Worm (Caenorhabditis elegans) whole organism, L4/young adult: ENCODE results near the gene K02D3.2.

Source experiments
- W03F9.2 ChIP-seq: fragments of 150-350 bp; optimal IDR thresholded peaks from 2 replicates; lab custom pipeline; 2014; ENCODE audit warnings: missing biosample characterization, missing genetic modification characterization
- dao-5 ChIP-seq: sonication (generic microtip); optimal IDR thresholded peaks from 2 replicates; lab custom pipeline; 2016; ENCODE audit warnings: missing genotype, missing genetic modification characterization, moderate library complexity, missing compliant biosample characterization
- him-1 ChIP-seq: sonication (generic microtip); optimal IDR thresholded peaks from 2 replicates; lab custom pipeline; 2016; ENCODE audit warnings: missing genotype, missing genetic modification reagents, missing genetic modification characterization, missing compliant biosample characterization

The K02D3.2 gene

ce11 chrX:13711909-13712308 lies at the start of gene K02D3.2:
Gene K02D3.2 (minus strand): TSS chrX:13712009.
- TF ChIP-seq dao-5 (tag; lab: Kevin White, UChicago), result no peak
- no peak for TF ChIP-seq W03F9.2
- no peak for TF ChIP-seq him-1 (tag; lab: Kevin White, UChicago)

DNA sequence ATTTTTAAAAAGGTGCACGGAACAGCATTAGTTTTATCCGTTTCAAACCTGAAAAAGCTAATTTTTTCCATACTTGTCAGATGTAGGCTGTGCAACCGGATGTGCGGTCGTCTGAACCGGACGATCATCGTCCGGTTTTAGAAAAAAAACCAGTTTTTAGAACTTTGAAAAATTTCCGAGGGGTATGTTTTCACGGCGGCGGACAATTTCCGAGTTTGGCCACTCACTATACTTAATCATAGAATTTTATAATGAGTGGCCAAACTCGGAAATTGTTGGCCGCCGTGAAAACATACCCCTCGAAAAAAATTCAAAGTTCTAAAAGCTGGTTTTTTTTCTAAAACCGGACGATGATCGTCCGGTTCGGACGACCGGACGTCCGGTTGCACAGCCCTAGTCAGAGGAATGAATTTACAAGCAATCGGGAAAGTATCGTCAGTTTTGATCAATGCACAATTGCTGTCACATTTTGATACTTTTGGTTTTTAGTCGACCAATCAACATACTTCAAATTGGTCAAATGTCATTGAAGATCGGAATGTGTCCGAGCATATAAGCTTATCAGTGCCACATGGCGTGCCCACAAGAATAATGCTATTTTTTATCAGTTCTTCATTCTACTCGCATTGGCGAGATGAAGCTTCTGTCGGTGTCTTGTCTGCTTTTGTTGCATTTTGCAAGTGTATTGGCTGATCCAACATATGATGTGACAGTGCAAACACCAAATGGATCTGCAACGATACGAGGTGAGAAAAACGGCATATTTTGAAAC lies 48.1 kb upstream of the K02D3.2 start, which contains the start of gene cest-13:
Gene cest-13, plus strand, starts transcription at position 562 of the 772 bp plus-strand sequence.
- TF ChIP-seq dao-5 (tag; lab: Kevin White, UChicago) (no peak), him-1 (tag; lab: Kevin White, UChicago) (no peak), W03F9.2 (no peak)

ce11 chrX:13755469-13755868 lies 43.7 kb upstream of the K02D3.2 start, which contains the start of gene aakb-1:
Gene aakb-1 (plus strand): TSS chrX:13755769.
- TF ChIP-seq dao-5 (tag; lab: Kevin White, UChicago) (no peak), him-1 (tag; lab: Kevin White, UChicago) (no peak), W03F9.2 (no peak)

DNA sequence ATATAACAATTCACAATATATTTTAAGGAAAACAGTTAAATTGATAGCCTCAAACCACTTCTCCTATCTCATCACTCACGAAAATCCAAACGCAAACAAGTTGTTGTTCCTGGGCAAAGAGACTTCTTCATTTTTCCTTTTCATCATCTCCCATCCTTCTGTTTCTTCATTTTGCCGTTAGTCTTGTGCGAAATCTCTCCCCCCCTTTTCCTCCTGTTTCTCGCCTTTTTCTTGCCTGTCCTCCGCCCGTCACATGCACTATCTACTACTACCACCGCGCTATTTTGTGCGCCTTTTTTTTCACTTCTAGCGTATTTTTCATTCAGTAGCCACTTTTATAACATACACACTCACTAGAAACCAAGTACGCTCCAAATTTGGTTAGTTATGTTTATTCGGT lies 42.7 kb upstream of the K02D3.2 start:
- TF ChIP-seq him-1 (tag; lab: Kevin White, UChicago) (peak; percentile 3), dao-5 (tag; lab: Kevin White, UChicago) (no peak), W03F9.2 (no peak)

DNA sequence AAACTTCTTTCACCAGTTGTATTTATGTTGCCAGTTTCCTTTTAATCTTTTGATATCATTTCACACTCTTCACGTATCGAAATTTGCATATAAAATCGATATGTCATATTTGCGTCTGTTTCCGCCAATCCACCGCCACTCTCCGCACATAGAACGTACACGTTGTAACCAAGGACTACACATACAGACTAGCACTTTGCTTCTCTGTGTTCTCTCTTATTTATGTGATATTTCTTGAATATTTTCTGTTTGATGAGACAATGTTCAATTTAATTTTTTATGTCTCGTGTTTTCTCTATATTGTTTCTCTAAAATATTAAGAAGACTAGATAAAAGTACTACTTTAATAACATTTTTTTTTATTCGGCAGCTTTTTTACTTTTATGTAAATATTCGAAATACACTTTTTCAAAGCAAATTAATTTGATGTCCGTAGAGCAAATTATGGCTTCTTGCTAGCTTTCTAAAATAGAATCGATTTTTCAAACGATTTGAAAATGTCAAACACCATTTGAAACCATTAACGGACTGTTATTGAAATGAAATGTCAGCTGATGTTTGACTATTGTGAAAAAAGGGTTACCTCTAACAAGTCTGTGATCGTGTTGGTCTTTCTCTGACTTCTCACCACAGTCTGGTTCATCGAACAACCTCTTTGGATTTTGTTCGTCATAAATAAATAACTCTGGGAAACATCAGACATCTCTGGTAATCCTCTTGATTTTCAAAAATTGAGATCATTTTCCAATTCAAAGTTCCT lies 41.2 kb upstream of the K02D3.2 start:
- TF ChIP-seq him-1 (tag; lab: Kevin White, UChicago), result no peak

ce11 chrX:13747997-13748396 lies 36.2 kb upstream of the K02D3.2 start:
- TF ChIP-seq W03F9.2, result no peak
- TF ChIP-seq him-1 (tag; lab: Kevin White, UChicago), result no peak
- TF ChIP-seq dao-5 (tag; lab: Kevin White, UChicago), result no peak

DNA sequence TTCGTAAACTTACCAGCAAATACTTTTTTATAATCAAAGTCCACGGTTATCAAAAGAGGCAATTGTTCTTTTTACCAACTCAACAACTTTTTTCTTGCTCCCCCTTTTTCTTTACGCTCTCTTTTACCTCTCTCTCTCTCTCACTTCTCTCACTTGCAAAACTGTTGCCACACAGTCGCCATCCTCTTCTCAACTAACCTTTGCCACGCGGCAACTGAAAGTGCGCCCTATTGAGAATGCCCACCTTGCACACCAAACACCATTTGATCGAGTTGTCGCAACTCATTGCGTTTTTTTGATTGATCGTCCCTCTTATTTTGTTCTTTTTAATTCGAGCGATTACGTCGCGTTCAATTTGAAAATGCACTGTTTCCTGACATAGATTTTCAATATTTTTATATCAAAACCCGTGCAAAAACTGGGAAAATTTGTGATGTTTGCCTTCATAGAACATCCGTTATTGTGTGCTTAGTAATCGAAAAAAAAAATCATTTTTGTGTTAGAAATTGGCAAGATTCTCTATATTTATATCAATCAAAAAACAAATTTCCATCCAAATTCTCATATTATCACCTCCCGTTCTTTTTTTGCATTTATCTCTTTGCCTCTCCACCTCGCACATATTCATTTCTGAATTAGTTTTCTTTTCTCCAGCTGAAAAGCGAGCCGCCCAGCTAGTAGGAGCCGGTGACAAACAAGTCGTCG lies 35.0 kb upstream of the K02D3.2 start, which contains the start of gene nhr-71:
Gene nhr-71, plus strand, starts transcription at position 655 of the 705 bp plus-strand sequence.
- TF ChIP-seq W03F9.2, result no peak
- no peak for TF ChIP-seq dao-5 (tag; lab: Kevin White, UChicago)
- no peak for TF ChIP-seq him-1 (tag; lab: Kevin White, UChicago)

ce11 chrX:13746231-13746630 lies 34.4 kb upstream of the K02D3.2 start:
- TF ChIP-seq dao-5 (tag; lab: Kevin White, UChicago) (no peak), W03F9.2 (no peak), him-1 (tag; lab: Kevin White, UChicago) (no peak)

DNA sequence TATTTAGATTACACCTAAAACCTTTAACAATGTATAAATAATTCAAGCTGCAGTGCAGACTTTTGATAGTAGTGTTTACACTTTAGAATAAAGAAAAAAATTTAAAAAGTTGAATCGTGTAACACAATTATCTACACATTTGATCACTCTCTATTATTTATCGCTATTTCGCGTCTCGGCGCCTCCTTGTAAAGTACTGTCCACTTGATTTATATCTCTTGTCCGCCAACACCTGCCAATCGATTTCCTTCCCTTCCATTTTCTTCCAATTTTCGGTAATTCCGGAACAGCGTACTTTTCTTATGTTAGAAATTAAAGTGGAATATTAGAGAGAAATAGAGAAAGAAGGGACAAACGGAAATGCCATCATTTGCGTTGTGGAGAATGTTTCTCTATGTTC lies 33.7 kb upstream of the K02D3.2 start:
- TF ChIP-seq W03F9.2 (no peak), dao-5 (tag; lab: Kevin White, UChicago) (no peak), him-1 (tag; lab: Kevin White, UChicago) (no peak)

- TF ChIP-seq dao-5 (tag; lab: Kevin White, UChicago) (no peak), W03F9.2 (no peak), him-1 (tag; lab: Kevin White, UChicago) (no peak)
Observed at ce11 chrX:13744543-13745113, 32.8 kb upstream of the K02D3.2 start.

- no peak for TF ChIP-seq dao-5 (tag; lab: Kevin White, UChicago)
- no peak for TF ChIP-seq him-1 (tag; lab: Kevin White, UChicago)
- no peak for TF ChIP-seq W03F9.2
Observed at ce11 chrX:13743371-13743770, 31.6 kb upstream of the K02D3.2 start.

DNA sequence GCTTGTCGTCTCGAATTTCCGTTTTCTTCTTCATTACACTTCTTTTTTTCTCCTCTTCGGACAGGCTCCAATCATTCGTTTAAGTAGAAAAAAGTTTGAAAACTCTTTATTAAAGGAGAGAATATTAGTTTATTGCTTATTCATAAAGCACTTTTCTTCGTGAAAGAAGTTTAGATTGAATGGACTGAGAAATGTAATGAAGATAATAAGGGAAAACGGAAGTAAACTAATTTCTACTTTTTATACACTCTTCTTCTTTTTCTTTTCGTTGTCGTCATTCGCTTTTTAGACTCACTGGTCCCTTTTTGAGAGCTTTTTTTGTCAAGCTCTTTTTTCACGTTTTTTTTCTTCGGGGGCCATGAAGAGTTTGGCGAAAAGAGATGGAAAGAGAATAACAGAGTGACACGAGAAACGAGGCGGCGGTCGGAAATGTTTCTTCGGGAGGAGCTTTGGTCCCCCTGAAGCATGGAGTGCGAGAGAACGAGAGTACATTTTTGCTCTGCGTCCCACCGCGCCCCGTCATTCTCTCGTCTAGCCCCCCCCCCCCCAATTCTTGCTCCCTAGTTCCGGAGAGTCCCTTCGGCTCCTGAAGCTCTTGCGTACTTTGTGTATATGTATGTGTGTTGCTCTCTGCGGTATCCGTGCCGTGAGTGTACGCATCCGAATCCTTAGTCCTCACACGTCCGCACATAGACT lies 27.5 kb upstream of the K02D3.2 start:
- peak; percentile 78 for TF ChIP-seq him-1 (tag; lab: Kevin White, UChicago)
- TF ChIP-seq dao-5 (tag; lab: Kevin White, UChicago), result no peak
- TF ChIP-seq W03F9.2, result no peak

- TF ChIP-seq W03F9.2 (no peak), dao-5 (tag; lab: Kevin White, UChicago) (no peak), him-1 (tag; lab: Kevin White, UChicago) (no peak)
Observed at ce11 chrX:13736679-13737078, 24.9 kb upstream of the K02D3.2 start.
